Fruit fly (Drosophila melanogaster) whole organism, prepupa: ENCODE results near the gene CG43938.

ENCODE experiments used
- Blimp-1 ChIP-seq: fragments of 200-800 bp; sonication (Bioruptor generic); optimal IDR thresholded peaks from 3 replicates; lab custom pipeline; 2017; ENCODE audit warnings: missing biosample characterization, missing genetic modification characterization, mild to moderate bottlenecking, moderate library complexity, missing genetic modification reagents
- CG10631 ChIP-seq: fragments of 200-800 bp; sonication (Bioruptor generic); optimal IDR thresholded peaks from 2 replicates; lab custom pipeline; 2016; ENCODE audit warnings: missing biosample characterization, missing genetic modification characterization
- CG10669 ChIP-seq: fragments of 200-800 bp; sonication (Bioruptor generic); optimal IDR thresholded peaks from 3 replicates; lab custom pipeline; 2018; ENCODE audit warnings: missing biosample characterization, mild to moderate bottlenecking, missing genetic modification characterization, moderate library complexity
- CG11294 ChIP-seq: fragments of 200-800 bp; sonication (Bioruptor generic); IDR thresholded peaks from 2 replicates; pipeline ENCODE4 v1.3.6; 2022; ENCODE audit warnings: missing biosample characterization, missing genetic modification characterization
- CG11762 ChIP-seq: fragments of 200-800 bp; sonication (Bioruptor generic); optimal IDR thresholded peaks from 3 replicates; lab custom pipeline; 2016; ENCODE audit warnings: missing biosample characterization, missing genetic modification characterization; ENCODE audit not compliant: insufficient read depth
- CG11902 ChIP-seq: fragments of 200-800 bp; sonication (Bioruptor generic); optimal IDR thresholded peaks from 3 replicates; lab custom pipeline; 2016; ENCODE audit warnings: missing biosample characterization, missing genetic modification characterization
- CG15336 ChIP-seq: fragments of 200-800 bp; sonication (Bioruptor generic); IDR thresholded peaks from 2 replicates; pipeline ENCODE4 v1.3.6; 2022; ENCODE audit warnings: missing biosample characterization, missing genetic modification characterization
- CG1621 ChIP-seq: fragments of 200-800 bp; sonication (Bioruptor generic); optimal IDR thresholded peaks from 3 replicates; lab custom pipeline; 2018; ENCODE audit warnings: missing biosample characterization, mild to moderate bottlenecking, missing genetic modification characterization
- CG16779 ChIP-seq: fragments of 200-800 bp; sonication (Bioruptor generic); optimal IDR thresholded peaks from 3 replicates; lab custom pipeline; 2017; ENCODE audit warnings: missing biosample characterization, mild to moderate bottlenecking, missing genetic modification characterization
- CG3032 ChIP-seq: fragments of 200-800 bp; optimal IDR thresholded peaks from 2 replicates; lab custom pipeline; 2019; ENCODE audit warnings: missing biosample characterization, mild to moderate bottlenecking, missing genetic modification characterization, moderate library complexity
- CG31627 ChIP-seq: fragments of 200-800 bp; sonication (Bioruptor generic); optimal IDR thresholded peaks from 3 replicates; lab custom pipeline; 2016; ENCODE audit warnings: missing biosample characterization, missing genetic modification characterization
- CG32006 ChIP-seq: fragments of 200-800 bp; sonication (Bioruptor generic); optimal IDR thresholded peaks from 3 replicates; lab custom pipeline; 2017; ENCODE audit warnings: missing biosample characterization, mild to moderate bottlenecking, missing genetic modification characterization
- CG34406 ChIP-seq: fragments of 200-800 bp; sonication (Bioruptor generic); optimal IDR thresholded peaks from 3 replicates; lab custom pipeline; 2016; ENCODE audit warnings: missing biosample characterization, missing genetic modification characterization
- CG3919 ChIP-seq: fragments of 200-800 bp; sonication (Bioruptor generic); optimal IDR thresholded peaks from 3 replicates; lab custom pipeline; 2016; ENCODE audit warnings: missing biosample characterization, missing genetic modification characterization
- CG4318 ChIP-seq: fragments of 200-800 bp; sonication (Bioruptor generic); optimal IDR thresholded peaks from 3 replicates; lab custom pipeline; 2017; ENCODE audit warnings: missing biosample characterization, mild to moderate bottlenecking, missing genetic modification characterization
- CG6163 ChIP-seq: fragments of 200-800 bp; sonication (Bioruptor generic); IDR thresholded peaks from 3 replicates; pipeline ENCODE4 v1.3.6; 2022; ENCODE audit warnings: missing biosample characterization, missing genetic modification characterization
- CG6792 ChIP-seq: fragments of 200-800 bp; sonication (Bioruptor generic); optimal IDR thresholded peaks from 3 replicates; lab custom pipeline; 2016; ENCODE audit warnings: missing biosample characterization, missing genetic modification characterization
- CG6808 ChIP-seq: fragments of 200-800 bp; sonication (Bioruptor generic); optimal IDR thresholded peaks from 3 replicates; lab custom pipeline; 2017; ENCODE audit warnings: missing biosample characterization, missing genetic modification characterization, mild to moderate bottlenecking, moderate library complexity, missing genetic modification reagents
- CG6854 ChIP-seq: fragments of 200-800 bp; sonication (Bioruptor generic); optimal IDR thresholded peaks from 2 replicates; lab custom pipeline; 2017; ENCODE audit warnings: missing biosample characterization, mild to moderate bottlenecking, missing genetic modification characterization
- CG7368 ChIP-seq: fragments of 200-800 bp; sonication (Bioruptor generic); optimal IDR thresholded peaks from 3 replicates; lab custom pipeline; 2016; ENCODE audit warnings: missing biosample characterization, missing genetic modification characterization
- CG8119 ChIP-seq: fragments of 200-800 bp; sonication (Bioruptor generic); IDR thresholded peaks from 3 replicates; pipeline ENCODE4 v1.3.6; 2022; ENCODE audit warnings: missing biosample characterization, missing genetic modification characterization
- CG8319 ChIP-seq: fragments of 200-800 bp; sonication (Bioruptor generic); optimal IDR thresholded peaks from 3 replicates; lab custom pipeline; 2016; ENCODE audit warnings: missing biosample characterization, missing genetic modification characterization
- CG8632 ChIP-seq: fragments of 200-800 bp; sonication (Bioruptor generic); optimal IDR thresholded peaks from 3 replicates; lab custom pipeline; 2016; ENCODE audit warnings: missing biosample characterization, missing genetic modification characterization
- Eip75B ChIP-seq: fragments of 200-800 bp; sonication (Bioruptor generic); optimal IDR thresholded peaks from 3 replicates; lab custom pipeline; 2016; ENCODE audit warnings: missing biosample characterization, missing genetic modification characterization
- Eip78C ChIP-seq: fragments of 200-800 bp; sonication (Bioruptor generic); peaks from one replicate; lab custom pipeline; 2016; ENCODE audit warnings: missing biosample characterization, missing genetic modification characterization
- Eip93F ChIP-seq: fragments of 200-800 bp; sonication (Bioruptor generic); optimal IDR thresholded peaks from 2 replicates; lab custom pipeline; 2016; ENCODE audit warnings: missing biosample characterization, mild to moderate bottlenecking, missing genetic modification characterization
- Hr39 ChIP-seq: fragments of 200-800 bp; sonication (Bioruptor generic); optimal IDR thresholded peaks from 2 replicates; lab custom pipeline; 2016; ENCODE audit warnings: missing biosample characterization, missing genetic modification characterization
- Hr4 ChIP-seq: fragments of 200-800 bp; sonication (Bioruptor generic); optimal IDR thresholded peaks from 3 replicates; lab custom pipeline; 2016; ENCODE audit warnings: missing biosample characterization, missing genetic modification characterization
- Lpt ChIP-seq: fragments of 200-800 bp; sonication (Bioruptor generic); optimal IDR thresholded peaks from 3 replicates; lab custom pipeline; 2016; ENCODE audit warnings: missing biosample characterization, missing genetic modification characterization
- Met ChIP-seq: fragments of 200-800 bp; sonication (Bioruptor generic); optimal IDR thresholded peaks from 3 replicates; lab custom pipeline; 2016; ENCODE audit warnings: missing biosample characterization, missing genetic modification characterization
- OdsH ChIP-seq: fragments of 200-800 bp; sonication (Bioruptor generic); optimal IDR thresholded peaks from 3 replicates; lab custom pipeline; 2016; ENCODE audit warnings: missing biosample characterization, missing genetic modification characterization
- Smox ChIP-seq: fragments of 200-800 bp; sonication (Bioruptor generic); optimal IDR thresholded peaks from 3 replicates; lab custom pipeline; 2016; ENCODE audit warnings: missing biosample characterization, missing genetic modification characterization
- Sox102F ChIP-seq: fragments of 200-800 bp; sonication (Bioruptor generic); optimal IDR thresholded peaks from 2 replicates; lab custom pipeline; 2016; ENCODE audit warnings: missing biosample characterization, mild to moderate bottlenecking, missing genetic modification characterization
- Sox14 ChIP-seq: fragments of 200-800 bp; sonication (Bioruptor generic); optimal IDR thresholded peaks from 3 replicates; lab custom pipeline; 2016; ENCODE audit warnings: missing biosample characterization, missing genetic modification characterization
- Sox15 ChIP-seq: fragments of 200-800 bp; sonication (Bioruptor generic); optimal IDR thresholded peaks from 3 replicates; lab custom pipeline; 2016; ENCODE audit warnings: missing biosample characterization, missing genetic modification characterization
- achi ChIP-seq: fragments of 200-800 bp; sonication (Bioruptor generic); optimal IDR thresholded peaks from 3 replicates; lab custom pipeline; 2016; ENCODE audit warnings: missing biosample characterization, missing genetic modification characterization
- acj6 ChIP-seq: fragments of 200-800 bp; sonication (Bioruptor generic); optimal IDR thresholded peaks from 3 replicates; lab custom pipeline; 2016; ENCODE audit warnings: missing biosample characterization, missing genetic modification characterization
- cyc ChIP-seq: fragments of 200-800 bp; sonication (Bioruptor generic); optimal IDR thresholded peaks from 3 replicates; lab custom pipeline; 2016; ENCODE audit warnings: missing biosample characterization, missing genetic modification characterization
- dac ChIP-seq: fragments of 200-800 bp; sonication (Bioruptor generic); optimal IDR thresholded peaks from 2 replicates; lab custom pipeline; 2017; ENCODE audit warnings: missing biosample characterization, mild to moderate bottlenecking, missing genetic modification characterization
- dsx ChIP-seq: fragments of 200-800 bp; optimal IDR thresholded peaks from 3 replicates; lab custom pipeline; 2019; ENCODE audit warnings: missing biosample characterization, mild to moderate bottlenecking, missing genetic modification characterization, moderate library complexity; ENCODE audit not compliant: poor library complexity, severe bottlenecking
- eg ChIP-seq: fragments of 200-800 bp; sonication (Bioruptor generic); IDR thresholded peaks from 3 replicates; pipeline ENCODE4 v1.3.6; 2022; ENCODE audit warnings: missing biosample characterization, missing genetic modification characterization
- esn ChIP-seq: fragments of 200-800 bp; sonication (Bioruptor generic); optimal IDR thresholded peaks from 2 replicates; lab custom pipeline; 2016; ENCODE audit warnings: missing biosample characterization, mild to moderate bottlenecking, missing genetic modification characterization, moderate library complexity
- fd59A ChIP-seq: fragments of 200-800 bp; sonication (Bioruptor generic); optimal IDR thresholded peaks from 2 replicates; lab custom pipeline; 2017; ENCODE audit warnings: missing biosample characterization, mild to moderate bottlenecking, missing genetic modification characterization, missing genetic modification reagents
- fd85E ChIP-seq: fragments of 200-800 bp; sonication (Bioruptor generic); optimal IDR thresholded peaks from 3 replicates; lab custom pipeline; 2016; ENCODE audit warnings: missing biosample characterization, missing genetic modification characterization
- fkh ChIP-seq: fragments of 200-800 bp; sonication (Bioruptor generic); optimal IDR thresholded peaks from 3 replicates; lab custom pipeline; 2017; ENCODE audit warnings: missing biosample characterization, mild to moderate bottlenecking, missing genetic modification characterization, moderate library complexity
- lz ChIP-seq: fragments of 200-800 bp; sonication (Bioruptor generic); optimal IDR thresholded peaks from 3 replicates; lab custom pipeline; 2016; ENCODE audit warnings: missing biosample characterization, missing genetic modification characterization
- net ChIP-seq: fragments of 200-800 bp; sonication (Bioruptor generic); optimal IDR thresholded peaks from 3 replicates; lab custom pipeline; 2016; ENCODE audit warnings: missing biosample characterization, missing genetic modification characterization
- pdm3 ChIP-seq: fragments of 200-800 bp; sonication (Bioruptor generic); optimal IDR thresholded peaks from 3 replicates; lab custom pipeline; 2016; ENCODE audit warnings: missing biosample characterization, missing genetic modification characterization
- salr ChIP-seq, 2 experiments: fragments of 200-800 bp; sonication (Bioruptor generic); optimal IDR thresholded peaks; 3 replicates each; lab custom pipeline; 2016 to 2018; ENCODE audit warnings: missing biosample characterization in 2 of 2, missing genetic modification characterization in 2 of 2, mild to moderate bottlenecking in 1 of 2
- spab ChIP-seq: fragments of 200-800 bp; sonication (Bioruptor generic); optimal IDR thresholded peaks from 2 replicates; lab custom pipeline; 2017; ENCODE audit warnings: missing biosample characterization, mild to moderate bottlenecking, missing genetic modification characterization, missing genetic modification reagents
- ss ChIP-seq, 2 experiments: fragments of 200-800 bp; sonication (Bioruptor generic); optimal IDR thresholded peaks; 2 replicates in 1 of 2; 3 replicates in 1 of 2; lab custom pipeline; 2017 to 2018; ENCODE audit warnings: mild to moderate bottlenecking in 2 of 2, missing biosample characterization in 2 of 2, missing genetic modification characterization in 2 of 2, moderate library complexity in 1 of 2
- svp ChIP-seq: fragments of 200-800 bp; sonication (Bioruptor generic); peaks from one replicate; lab custom pipeline; 2016; ENCODE audit warnings: missing biosample characterization, missing genetic modification characterization
- topi ChIP-seq: fragments of 200-800 bp; sonication (Bioruptor generic); optimal IDR thresholded peaks from 3 replicates; lab custom pipeline; 2016; ENCODE audit warnings: missing biosample characterization, missing genetic modification characterization

CG43938 gene

DNA sequence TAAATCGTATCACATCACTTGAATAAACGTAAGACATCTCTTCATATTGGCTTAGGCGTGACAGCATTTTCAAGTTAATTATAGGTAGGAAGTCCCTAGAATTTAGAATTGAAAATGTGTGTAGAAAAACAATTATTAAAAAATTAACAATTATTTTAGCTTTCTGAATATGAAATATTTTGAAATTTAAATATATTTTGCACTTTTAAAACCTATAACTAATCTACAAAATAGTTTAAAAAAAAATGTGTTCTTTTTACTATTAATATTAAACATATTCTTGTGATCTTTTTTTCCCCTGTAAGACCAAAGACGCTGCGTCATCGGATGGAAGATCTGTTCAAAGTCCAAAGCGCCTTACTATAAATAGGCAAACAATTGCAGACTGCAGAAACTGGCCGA, 1.1 kb downstream of the CG43938 start:
- no peak for TF ChIP-seq Sox14 (GFP tag; lab: Kevin White, UChicago)
- TF ChIP-seq achi (GFP tag; lab: Kevin White, UChicago), result peak; percentile 46
- TF ChIP-seq topi (GFP tag; lab: Kevin White, UChicago), result no peak
- TF ChIP-seq Hr4 (GFP tag; lab: Kevin White, UChicago), result peak; percentile 0
- TF ChIP-seq CG7368 (GFP tag; lab: Kevin White, UChicago), result no peak
- TF ChIP-seq lz, result no peak
- TF ChIP-seq CG34406 (GFP tag; lab: Kevin White, UChicago), result no peak
- TF ChIP-seq eg (GFP tag; lab: Robert Waterston, UW), result no peak
- TF ChIP-seq esn (GFP tag; lab: Kevin White, UChicago), result no peak
- peak; percentile 32 to 76 for TF ChIP-seq ss (GFP tag; optimal IDR thresholded peaks at IDR 0.05; lab: Kevin White, UChicago)
- no peak for TF ChIP-seq CG31627 (GFP tag; lab: Kevin White, UChicago)
- TF ChIP-seq Eip75B (GFP tag; lab: Kevin White, UChicago), result no peak
- no peak for TF ChIP-seq cyc (GFP tag; lab: Kevin White, UChicago)
- no peak for TF ChIP-seq CG6163 (GFP tag; lab: Robert Waterston, UW)
- peak in 1 of 2 experiments; percentile 51 for TF ChIP-seq salr (GFP tag; optimal IDR thresholded peaks at IDR 0.05; lab: Kevin White, UChicago)
- TF ChIP-seq dsx (GFP tag; lab: Kevin White, UChicago), result no peak
- peak; percentile 19 for TF ChIP-seq acj6 (GFP tag; lab: Kevin White, UChicago)
- no peak for TF ChIP-seq fd85E (GFP tag; lab: Kevin White, UChicago)
- TF ChIP-seq pdm3 (GFP tag; lab: Kevin White, UChicago), result no peak
- peak; percentile 48 for TF ChIP-seq CG3032
- TF ChIP-seq dac, result no peak
- no peak for TF ChIP-seq Blimp-1
- peak; percentile 42 for TF ChIP-seq spab (GFP tag; lab: Kevin White, UChicago)
- TF ChIP-seq CG11762 (GFP tag; lab: Kevin White, UChicago), result no peak
- TF ChIP-seq CG11294 (GFP tag; lab: Robert Waterston, UW), result no peak
- TF ChIP-seq svp (GFP tag; lab: Kevin White, UChicago), result no peak
- peak; percentile 43 for TF ChIP-seq Lpt (GFP tag; lab: Kevin White, UChicago)
- TF ChIP-seq CG11902 (GFP tag; lab: Kevin White, UChicago), result no peak
- peak; percentile 2 for TF ChIP-seq OdsH (GFP tag; lab: Kevin White, UChicago)
- no peak for TF ChIP-seq Hr39
- peak; percentile 23 for TF ChIP-seq net (GFP tag; lab: Kevin White, UChicago)
- no peak for TF ChIP-seq Sox102F (GFP tag; lab: Kevin White, UChicago)
- no peak for TF ChIP-seq CG6854 (GFP tag; lab: Kevin White, UChicago)
- TF ChIP-seq Sox15 (GFP tag; lab: Kevin White, UChicago), result no peak
- no peak for TF ChIP-seq CG8632 (GFP tag; lab: Kevin White, UChicago)
- no peak for TF ChIP-seq Met (GFP tag; lab: Kevin White, UChicago)
- peak; percentile 50 for TF ChIP-seq CG3919 (GFP tag; lab: Kevin White, UChicago)
- TF ChIP-seq CG8119 (GFP tag; lab: Robert Waterston, UW), result peak; percentile 55; the same call in 2 of the 3 replicates
- peak; percentile 45 for TF ChIP-seq CG4318 (GFP tag; lab: Kevin White, UChicago)
- no peak for TF ChIP-seq CG8319 (GFP tag; lab: Kevin White, UChicago)
- TF ChIP-seq CG10631 (GFP tag; lab: Kevin White, UChicago), result peak; percentile 52
- peak; percentile 22 for TF ChIP-seq CG10669
- TF ChIP-seq Eip78C (GFP tag; lab: Kevin White, UChicago), result peak; percentile 76
- TF ChIP-seq fd59A (GFP tag; lab: Kevin White, UChicago), result peak; percentile 15
- TF ChIP-seq Eip93F, result no peak
- no peak for TF ChIP-seq CG1621
- TF ChIP-seq Smox (GFP tag; lab: Kevin White, UChicago), result no peak
- TF ChIP-seq CG32006 (GFP tag; lab: Kevin White, UChicago), result peak; percentile 66
- peak; percentile 48 for TF ChIP-seq CG16779 (tag; lab: Kevin White, UChicago)
- no peak for TF ChIP-seq fkh (GFP tag; lab: Kevin White, UChicago)
- peak; percentile 69 for TF ChIP-seq CG6808 (GFP tag; lab: Kevin White, UChicago)
- TF ChIP-seq CG15336 (GFP tag; lab: Robert Waterston, UW), result no peak
- TF ChIP-seq CG6792, result no peak
